Worm (Caenorhabditis elegans): ENCODE measurements around the gene F15D4.4.

- TF ChIP-seq hlh-1 (tag; optimal IDR thresholded peaks at IDR 0.05) (no peak), mab-5 (tag; optimal IDR thresholded peaks at IDR 0.05) (no peak), unc-62 (GFP tag; optimal IDR thresholded peaks at IDR 0.05) (no peak)
Measured at ce11 chrII:13199674-13200215, 43.2 kb downstream of the F15D4.4 start, which contains the start of gene btf-1.
